Fruit fly (Drosophila melanogaster): Measurements from ENCODE around the gene Atg8a.

- TF ChIP-seq fu2 (GFP tag; optimal IDR thresholded peaks at IDR 0.05) (no peak), crc (GFP tag; optimal IDR thresholded peaks at IDR 0.05) (no peak), CG1792 (GFP tag; optimal IDR thresholded peaks at IDR 0.05) (no peak), h (optimal IDR thresholded peaks at IDR 0.05) (no peak), CG32532 (GFP tag; IDR thresholded peaks at IDR 0.05) (no peak), ci (GFP tag; IDR thresholded peaks at IDR 0.05) (no peak), caup (GFP tag; optimal IDR thresholded peaks at IDR 0.05; ENCODE audit: severe bottlenecking) (no peak), her (GFP tag; optimal IDR thresholded peaks at IDR 0.05) (no peak), dpn (GFP tag; optimal IDR thresholded peaks at IDR 0.05) (no peak), br (optimal IDR thresholded peaks at IDR 0.05) (no peak), gro (GFP tag; optimal IDR thresholded peaks at IDR 0.05) (no peak), emc (GFP tag; optimal IDR thresholded peaks at IDR 0.05) (no peak), HLHmδ (GFP tag; optimal IDR thresholded peaks at IDR 0.05) (no peak)
These were observed 25.6 kb downstream of the Atg8a start for dm6 chrX:10742578-10742976.
